Worm (Caenorhabditis elegans): ENCODE results near the gene fil-2.

ce11 chrV:6275209-6275608 is 3.6 kb upstream of the fil-2 start:
- no peak for TF ChIP-seq pha-4 (tag; optimal IDR thresholded peaks at IDR 0.05)
- no peak for TF ChIP-seq mab-5 (tag; optimal IDR thresholded peaks at IDR 0.05)
- no peak for TF ChIP-seq snpc-4 (tag; optimal IDR thresholded peaks at IDR 0.05)
- TF ChIP-seq ceh-39 (tag; optimal IDR thresholded peaks at IDR 0.05), result no peak
